Fruit fly (Drosophila melanogaster): ENCODE data around the gene Muc68Ca.
A peak's percentile ranks its signal among the peaks of the same experiment; 100 is the strongest.

Muc68Ca gene

dm6 chr3L:11587720-11588580, 32.0 kb downstream of the Muc68Ca start, which contains the start of gene rt (continued):
- TF ChIP-seq fd85E (GFP tag; optimal IDR thresholded peaks at IDR 0.05) (no peak), CG11902 (GFP tag; optimal IDR thresholded peaks at IDR 0.05) (peak; percentile 63), CG31627 (GFP tag; optimal IDR thresholded peaks at IDR 0.05) (peak; percentile 75), CG10631 (GFP tag; optimal IDR thresholded peaks at IDR 0.05) (peak; percentile 80), dac (GFP tag; optimal IDR thresholded peaks at IDR 0.05) (peak; percentile 72), esn (GFP tag; optimal IDR thresholded peaks at IDR 0.05) (peak; percentile 82), CG6854 (GFP tag; optimal IDR thresholded peaks at IDR 0.05) (peak; percentile 81), CG1621 (tag; optimal IDR thresholded peaks at IDR 0.05) (peak; percentile 88), CG15336 (GFP tag; IDR thresholded peaks at IDR 0.05) (peak; percentile 84), achi (GFP tag; optimal IDR thresholded peaks at IDR 0.05) (peak; percentile 76), CG7368 (GFP tag; optimal IDR thresholded peaks at IDR 0.05) (peak; percentile 84), Blimp-1 (GFP tag; optimal IDR thresholded peaks at IDR 0.05) (no peak), CG6792 (GFP tag; optimal IDR thresholded peaks at IDR 0.05) (peak; percentile 80), CG34406 (GFP tag; optimal IDR thresholded peaks at IDR 0.05) (peak; percentile 78), Lpt (GFP tag; optimal IDR thresholded peaks at IDR 0.05) (peak; percentile 67), salr (GFP tag; optimal IDR thresholded peaks at IDR 0.05) (peak; percentile 52 to 81), CG8632 (GFP tag; optimal IDR thresholded peaks at IDR 0.05) (peak; percentile 70), Eip78C (GFP tag) (peak; percentile 95), CG11294 (GFP tag; IDR thresholded peaks at IDR 0.05) (peak; percentile 56; the same call in 1 of the 2 replicates), CG6808 (GFP tag; optimal IDR thresholded peaks at IDR 0.05) (peak; percentile 90), CG4318 (GFP tag; optimal IDR thresholded peaks at IDR 0.05) (peak; percentile 61), CG11762 (GFP tag; optimal IDR thresholded peaks at IDR 0.05; ENCODE audit: insufficient read depth) (peak; percentile 70), Ets21C (GFP tag; optimal IDR thresholded peaks at IDR 0.05) (peak; percentile 73), CG16779 (tag; optimal IDR thresholded peaks at IDR 0.05) (peak; percentile 81), Hr4 (GFP tag; optimal IDR thresholded peaks at IDR 0.05) (peak; percentile 83), cyc (GFP tag; optimal IDR thresholded peaks at IDR 0.05) (peak; percentile 77), CG3919 (GFP tag; optimal IDR thresholded peaks at IDR 0.05) (peak; percentile 79), CG6276 (GFP tag; optimal IDR thresholded peaks at IDR 0.05) (peak; percentile 82), Ets96B (tag; optimal IDR thresholded peaks at IDR 0.05) (peak; percentile 88), fkh (GFP tag; optimal IDR thresholded peaks at IDR 0.05) (no peak), Gug (GFP tag; IDR thresholded peaks at IDR 0.05) (peak; percentile 63), dsx (GFP tag; optimal IDR thresholded peaks at IDR 0.05; ENCODE audit: poor library complexity, severe bottlenecking) (peak; percentile 85), Sox102F (GFP tag; optimal IDR thresholded peaks at IDR 0.05) (peak; percentile 78)

dm6 chr3L:11586794-11587462, 33.0 kb downstream of the Muc68Ca start:
- TF ChIP-seq Eip93F (GFP tag; optimal IDR thresholded peaks at IDR 0.05) (no peak), Blimp-1 (GFP tag; optimal IDR thresholded peaks at IDR 0.05) (peak; percentile 87), CG15336 (GFP tag; IDR thresholded peaks at IDR 0.05) (peak; percentile 49; the same call in 1 of the 2 replicates), vri (GFP tag; optimal IDR thresholded peaks at IDR 0.05) (peak; percentile 7), fd85E (GFP tag; optimal IDR thresholded peaks at IDR 0.05) (no peak)

dm6 chr3L:11583964-11584363, 35.9 kb downstream of the Muc68Ca start, which contains the start of gene CG32086:
Gene CG32086 (minus strand): TSS chr3L:11584064.
- no peak for TF ChIP-seq Sox102F (GFP tag; optimal IDR thresholded peaks at IDR 0.05)
- no peak for TF ChIP-seq CG1621 (tag; optimal IDR thresholded peaks at IDR 0.05)
- TF ChIP-seq Eip93F (GFP tag; optimal IDR thresholded peaks at IDR 0.05) = no peak
- TF ChIP-seq spab (GFP tag; optimal IDR thresholded peaks at IDR 0.05) = no peak
- no peak for TF ChIP-seq Lpt (GFP tag; optimal IDR thresholded peaks at IDR 0.05)
- no peak for TF ChIP-seq Gug (GFP tag; IDR thresholded peaks at IDR 0.05)
- no peak for TF ChIP-seq CG15336 (GFP tag; IDR thresholded peaks at IDR 0.05)
- no peak for TF ChIP-seq CG16779 (tag; optimal IDR thresholded peaks at IDR 0.05)
- TF ChIP-seq CG11762 (GFP tag; optimal IDR thresholded peaks at IDR 0.05; ENCODE audit: insufficient read depth) = no peak
- no peak for TF ChIP-seq topi (GFP tag; optimal IDR thresholded peaks at IDR 0.05)
- TF ChIP-seq Sox14 (GFP tag; optimal IDR thresholded peaks at IDR 0.05) = no peak
- TF ChIP-seq fkh (GFP tag; optimal IDR thresholded peaks at IDR 0.05) = no peak
- TF ChIP-seq dsx (GFP tag; optimal IDR thresholded peaks at IDR 0.05; ENCODE audit: poor library complexity, severe bottlenecking) = no peak
- no peak for TF ChIP-seq acj6 (GFP tag; optimal IDR thresholded peaks at IDR 0.05)

All from whole organism, prepupa.